Fruit fly (Drosophila melanogaster): ENCODE measurements around the gene CG11841.

CG11841 gene

dm6 chr3R:29063207-29063920 is 12.5 kb downstream of the CG11841 start (continued):
- TF ChIP-seq CG7987 (GFP tag; optimal IDR thresholded peaks at IDR 0.05) (peak; percentile 33), z (GFP tag; IDR thresholded peaks at IDR 0.05) (no peak), esg (GFP tag; conservative IDR thresholded peaks at IDR 0.05) (no peak), Optix (GFP tag; IDR thresholded peaks at IDR 0.05) (no peak), Hsf (GFP tag; optimal IDR thresholded peaks at IDR 0.05) (peak; percentile 50), lbe (GFP tag; optimal IDR thresholded peaks at IDR 0.05) (peak; percentile 40), CG4820 (GFP tag; optimal IDR thresholded peaks at IDR 0.05) (peak; percentile 49), MTF-1 (GFP tag; optimal IDR thresholded peaks at IDR 0.05; ENCODE audit: borderline replicate concordance) (no peak), CG17912 (GFP tag; optimal IDR thresholded peaks at IDR 0.05) (no peak), CG10267 (tag; optimal IDR thresholded peaks at IDR 0.05) (peak; percentile 80), ro (GFP tag; IDR thresholded peaks at IDR 0.05) (no peak), NK7.1 (GFP tag; optimal IDR thresholded peaks at IDR 0.05) (peak; percentile 22), CG6683 (GFP tag; optimal IDR thresholded peaks at IDR 0.05) (peak; percentile 32), CG3838 (GFP tag; optimal IDR thresholded peaks at IDR 0.05) (peak; percentile 24), bsh (GFP tag; optimal IDR thresholded peaks at IDR 0.05) (peak in 1 of 2 experiments; percentile 73), Tbp (GFP tag; optimal IDR thresholded peaks at IDR 0.05) (no peak), TFAM (GFP tag; optimal IDR thresholded peaks at IDR 0.05) (no peak), HLH3B (GFP tag; IDR thresholded peaks at IDR 0.05) (no peak), CG3281 (GFP tag; optimal IDR thresholded peaks at IDR 0.05) (peak; percentile 77), org-1 (GFP tag; optimal IDR thresholded peaks at IDR 0.05) (peak; percentile 49), CG31388 (GFP tag; optimal IDR thresholded peaks at IDR 0.05) (no peak), CG16779 (GFP tag; IDR thresholded peaks at IDR 0.05) (no peak), CG31365 (tag; optimal IDR thresholded peaks at IDR 0.05) (no peak), CG1832 (GFP tag; optimal IDR thresholded peaks at IDR 0.05) (peak; percentile 87), gt (GFP tag; IDR thresholded peaks at IDR 0.05) (no peak), bigmax (GFP tag; optimal IDR thresholded peaks at IDR 0.05) (no peak), CkIIα-i1 (GFP tag; IDR thresholded peaks at IDR 0.05) (no peak), tgo (GFP tag; IDR thresholded peaks at IDR 0.05) (no peak), sr (GFP tag; IDR thresholded peaks at IDR 0.05) (no peak), lab (GFP tag; optimal IDR thresholded peaks at IDR 0.05) (peak; percentile 80), Lhr (GFP tag; optimal IDR thresholded peaks at IDR 0.05) (peak; percentile 8), Atf6 (GFP tag; IDR thresholded peaks at IDR 0.05) (no peak), CG10565 (GFP tag; optimal IDR thresholded peaks at IDR 0.05) (no peak), Hr51 (GFP tag; optimal IDR thresholded peaks at IDR 0.05) (peak; percentile 56 to 83), ems (GFP tag; optimal IDR thresholded peaks at IDR 0.05) (peak; percentile 4), Lpt (GFP tag; optimal IDR thresholded peaks at IDR 0.05) (no peak), CG2202 (tag; optimal IDR thresholded peaks at IDR 0.05) (no peak), CG7963 (GFP tag; IDR thresholded peaks at IDR 0.05; ENCODE audit: partially characterized antibody) (no peak), lola (GFP tag; optimal IDR thresholded peaks at IDR 0.05) (peak in 1 of 3 experiments; percentile 76), dysf (GFP tag; IDR thresholded peaks at IDR 0.05) (no peak), fru (optimal IDR thresholded peaks at IDR 0.05) (no peak), az2 (GFP tag; optimal IDR thresholded peaks at IDR 0.05) (peak; percentile 57), CG14014 (GFP tag; IDR thresholded peaks at IDR 0.05) (no peak), Sox100B (GFP tag; optimal IDR thresholded peaks at IDR 0.05) (peak; percentile 85), sd (tag; optimal IDR thresholded peaks at IDR 0.05) (no peak), Hey (tag; optimal IDR thresholded peaks at IDR 0.05) (no peak), CG11398 (GFP tag; optimal IDR thresholded peaks at IDR 0.05) (peak; percentile 49), wor (GFP tag; IDR thresholded peaks at IDR 0.05) (no peak), CG6854 (GFP tag; optimal IDR thresholded peaks at IDR 0.05) (no peak), Kr (GFP tag; optimal IDR thresholded peaks at IDR 0.05) (no peak)
